Worm (Caenorhabditis elegans): ENCODE data around the gene aff-1.

Gene aff-1

ce11 chrII:6858201-6858600 is 5.4 kb downstream of the aff-1 start, which contains the start of gene dnj-5:
dnj-5 (minus strand) TSS chrII:6858301.
- TF ChIP-seq lsy-2 (tag; optimal IDR thresholded peaks at IDR 0.05) (no peak), ztf-4 (tag; optimal IDR thresholded peaks at IDR 0.05) (no peak), dpl-1 (GFP tag; optimal IDR thresholded peaks at IDR 0.05) (no peak), nhr-85 (tag) (no peak), blmp-1 (tag; optimal IDR thresholded peaks at IDR 0.05) (peak; percentile 87), aly-2 (tag; optimal IDR thresholded peaks at IDR 0.05) (no peak), jun-1 (tag; optimal IDR thresholded peaks at IDR 0.05) (no peak), nhr-11 (tag; optimal IDR thresholded peaks at IDR 0.05) (no peak), grh-1 (GFP tag; IDR thresholded peaks at IDR 0.05) (no peak), unc-98 (GFP tag; IDR thresholded peaks at IDR 0.05) (no peak), efl-1 (optimal IDR thresholded peaks at IDR 0.05) (no peak), efl-1 (GFP tag; optimal IDR thresholded peaks at IDR 0.05 in 1 of 2) (peak in 1 of 2 experiments; percentile 27)

- TF ChIP-seq fkh-10 (GFP tag; optimal IDR thresholded peaks at IDR 0.05) (peak; percentile 44), unc-62 (GFP tag; optimal IDR thresholded peaks at IDR 0.05) (no peak), mep-1 (tag; optimal IDR thresholded peaks at IDR 0.05) (peak; percentile 68), elt-3 (tag; optimal IDR thresholded peaks at IDR 0.05) (no peak), mef-2 (tag; optimal IDR thresholded peaks at IDR 0.05) (no peak), hlh-17 (GFP tag; optimal IDR thresholded peaks at IDR 0.05; ENCODE audit: borderline replicate concordance) (no peak), hpl-2 (GFP tag; optimal IDR thresholded peaks at IDR 0.05) (no peak), xbp-1 (tag; optimal IDR thresholded peaks at IDR 0.05) (peak; percentile 54), unc-98 (GFP tag; IDR thresholded peaks at IDR 0.05) (no peak), ceh-90 (tag; optimal IDR thresholded peaks at IDR 0.05) (no peak), nhr-77 (tag; optimal IDR thresholded peaks at IDR 0.05) (peak; percentile 75), nhr-76 (tag; optimal IDR thresholded peaks at IDR 0.05) (no peak), nhr-237 (tag; optimal IDR thresholded peaks at IDR 0.05) (peak; percentile 27), ztf-11 (tag; optimal IDR thresholded peaks at IDR 0.05) (peak in 1 of 2 experiments; percentile 10), nhr-11 (tag; optimal IDR thresholded peaks at IDR 0.05) (no peak), vab-15 (tag; optimal IDR thresholded peaks at IDR 0.05) (peak; percentile 22), ama-1 (optimal IDR thresholded peaks at IDR 0.05) (peak; percentile 51), dpl-1 (GFP tag; optimal IDR thresholded peaks at IDR 0.05) (peak in 2 of 3 experiments; percentile 36 to 47), nhr-19 (GFP tag; conservative IDR thresholded peaks at IDR 0.05) (peak; percentile 79), ces-1 (GFP tag; optimal IDR thresholded peaks at IDR 0.05) (no peak), ceh-8 (GFP tag; optimal IDR thresholded peaks at IDR 0.05) (no peak), zip-4 (GFP tag; optimal IDR thresholded peaks at IDR 0.05) (no peak), nhr-84 (tag; optimal IDR thresholded peaks at IDR 0.05) (no peak), elt-2 (tag; optimal IDR thresholded peaks at IDR 0.05) (peak; percentile 30), ceh-88 (GFP tag; IDR thresholded peaks at IDR 0.05) (peak; percentile 63), fkh-4 (tag; optimal IDR thresholded peaks at IDR 0.05; ENCODE audit: borderline replicate concordance) (no peak), nhr-47 (tag; optimal IDR thresholded peaks at IDR 0.05) (peak; percentile 80), alr-1 (tag; optimal IDR thresholded peaks at IDR 0.05; ENCODE audit: borderline replicate concordance) (no peak), irx-1 (tag; optimal IDR thresholded peaks at IDR 0.05) (peak; percentile 50), sox-4 (tag; optimal IDR thresholded peaks at IDR 0.05) (peak; percentile 32), hlh-4 (tag; optimal IDR thresholded peaks at IDR 0.05) (no peak), lin-14 (GFP tag; optimal IDR thresholded peaks at IDR 0.05) (peak; percentile 84), pqm-1 (tag; optimal IDR thresholded peaks at IDR 0.05) (no peak), nhr-90 (tag; optimal IDR thresholded peaks at IDR 0.05; ENCODE audit: poor library complexity) (peak; percentile 59), isw-1 (GFP tag; IDR thresholded peaks at IDR 0.05) (peak; percentile 57), snpc-4 (tag; optimal IDR thresholded peaks at IDR 0.05) (peak; percentile 44), nhr-12 (tag; optimal IDR thresholded peaks at IDR 0.05) (no peak), mab-9 (GFP tag; IDR thresholded peaks at IDR 0.05) (peak; percentile 61), skn-1 (tag; optimal IDR thresholded peaks at IDR 0.05) (peak; percentile 50), lin-13 (GFP tag; optimal IDR thresholded peaks at IDR 0.05) (peak; percentile 78), unc-86 (tag; optimal IDR thresholded peaks at IDR 0.05) (peak; percentile 44), lin-15B (tag; optimal IDR thresholded peaks at IDR 0.05) (no peak), unc-130 (tag; optimal IDR thresholded peaks at IDR 0.05) (peak; percentile 15), grh-1 (GFP tag; IDR thresholded peaks at IDR 0.05) (no peak), jun-1 (tag; optimal IDR thresholded peaks at IDR 0.05) (peak; percentile 65)
Measured at ce11 chrII:6853059-6853466, 10.5 kb downstream of the aff-1 start.

All from whole organism, L1 larva.